Fruit fly (Drosophila melanogaster) whole organism, wandering third instar larva: ENCODE results near the gene CG43084.

Source experiments
- Abd-B ChIP-seq: fragments of >200 bp; optimal IDR thresholded peaks from 2 replicates; lab custom pipeline; 2017; ENCODE audit warnings: missing biosample characterization, missing genetic modification characterization
- CG32264 ChIP-seq: fragments of 200-800 bp; sonication (Bioruptor generic); optimal IDR thresholded peaks from 2 replicates; lab custom pipeline; 2016; ENCODE audit warnings: missing biosample characterization, missing genetic modification characterization
- CG9705 ChIP-seq: fragments of 200-800 bp; sonication (Bioruptor generic); optimal IDR thresholded peaks from 2 replicates; lab custom pipeline; 2018; ENCODE audit warnings: missing biosample characterization, mild to moderate bottlenecking, missing genetic modification characterization
- Dfd ChIP-seq: fragments of >200 bp; optimal IDR thresholded peaks from 2 replicates; lab custom pipeline; 2017; ENCODE audit warnings: missing biosample characterization, missing genetic modification characterization
- Dif ChIP-seq: fragments of 200-275, 200-300 bp; sonication (Bioruptor generic); optimal IDR thresholded peaks from 2 replicates; lab custom pipeline; 2018; ENCODE audit warnings: missing biosample characterization, missing genetic modification characterization; ENCODE audit not compliant: partially characterized antibody
- GATAd ChIP-seq: sonication (Bioruptor generic); optimal IDR thresholded peaks from 2 replicates; lab custom pipeline; 2016; ENCODE audit warnings: missing biosample characterization, missing genetic modification characterization
- HLH106 ChIP-seq: fragments of 200-800 bp; optimal IDR thresholded peaks from 3 replicates; lab custom pipeline; 2019; ENCODE audit warnings: missing biosample characterization, mild to moderate bottlenecking, missing genetic modification characterization, moderate library complexity
- Hnf4 ChIP-seq: fragments of 200-800 bp; sonication (Bioruptor generic); optimal IDR thresholded peaks from 2 replicates; lab custom pipeline; 2016; ENCODE audit warnings: missing biosample characterization, mild to moderate bottlenecking, missing genetic modification characterization
- Hr78 ChIP-seq: fragments of >200 bp; optimal IDR thresholded peaks from 2 replicates; lab custom pipeline; 2017; ENCODE audit warnings: missing biosample characterization, missing genetic modification characterization
- Hr83 ChIP-seq: fragments of 200-300 bp; sonication (Bioruptor generic); optimal IDR thresholded peaks from 2 replicates; lab custom pipeline; 2016; ENCODE audit warnings: missing biosample characterization, mild to moderate bottlenecking, missing genetic modification characterization, moderate library complexity; ENCODE audit not compliant: poor library complexity, severe bottlenecking
- Jra ChIP-seq: sonication (Bioruptor generic); optimal IDR thresholded peaks from 2 replicates; lab custom pipeline; 2016; ENCODE audit warnings: missing biosample characterization, missing genetic modification characterization
- Mio ChIP-seq: sonication (Bioruptor generic); optimal IDR thresholded peaks from 2 replicates; lab custom pipeline; 2016; ENCODE audit warnings: missing biosample characterization, missing genetic modification characterization
- Myc ChIP-seq: fragments of >200 bp; optimal IDR thresholded peaks from 2 replicates; lab custom pipeline; 2017
- N ChIP-seq: fragments of >200 bp; optimal IDR thresholded peaks from 2 replicates; lab custom pipeline; 2018; ENCODE audit warnings: missing biosample characterization, missing external identifiers, missing genetic modification characterization
- OdsH ChIP-seq: fragments of 200-800 bp; sonication (Bioruptor generic); optimal IDR thresholded peaks from 2 replicates; lab custom pipeline; 2016; ENCODE audit warnings: missing biosample characterization, mild to moderate bottlenecking, missing genetic modification characterization
- Rel ChIP-seq, 2 experiments: fragments of 200-800 bp; sonication (Bioruptor generic) in 1 of 2; optimal IDR thresholded peaks; 2 replicates in 1 of 2; 3 replicates in 1 of 2; lab custom pipeline; 2016 to 2019; ENCODE audit warnings: mild to moderate bottlenecking in 2 of 2, missing biosample characterization in 2 of 2, missing genetic modification characterization in 2 of 2, moderate library complexity in 1 of 2
- Sp1 ChIP-seq: fragments of 200-800 bp; sonication (Bioruptor generic); optimal IDR thresholded peaks from 3 replicates; lab custom pipeline; 2019; ENCODE audit warnings: missing biosample characterization, mild to moderate bottlenecking, missing genetic modification characterization, moderate library complexity
- Vsx2 ChIP-seq: fragments of 200-300, 225-300 bp; sonication (Bioruptor generic); optimal IDR thresholded peaks from 2 replicates; lab custom pipeline; 2018; ENCODE audit warnings: missing biosample characterization, missing genetic modification characterization; ENCODE audit not compliant: partially characterized antibody
- br ChIP-seq: fragments of 200-800 bp; sonication (Bioruptor generic); optimal IDR thresholded peaks from 2 replicates; lab custom pipeline; 2016; ENCODE audit warnings: missing biosample characterization, missing genetic modification characterization
- dl ChIP-seq, 2 experiments: fragments of 175-275, 200-275 bp in 1 of 2; fragments of 200-275 bp in 1 of 2; sonication (Bioruptor generic); optimal IDR thresholded peaks; lab custom pipeline; 2018; ENCODE audit warnings: mild to moderate bottlenecking in 2 of 2, missing biosample characterization in 2 of 2, missing genetic modification characterization in 2 of 2, moderate library complexity in 2 of 2; ENCODE audit not compliant: partially characterized antibody in 2 of 2, insufficient read depth in 1 of 2
- dmrt93B ChIP-seq: fragments of 200-800 bp; sonication (Bioruptor generic); optimal IDR thresholded peaks from 2 replicates; lab custom pipeline; 2018; ENCODE audit warnings: missing biosample characterization, mild to moderate bottlenecking, missing genetic modification characterization
- dsf ChIP-seq: sonication (Bioruptor generic); optimal IDR thresholded peaks from 2 replicates; lab custom pipeline; 2016; ENCODE audit warnings: missing biosample characterization, missing genetic modification characterization, borderline replicate concordance
- ey ChIP-seq: fragments of 200-800 bp; sonication (Bioruptor generic); optimal IDR thresholded peaks from 2 replicates; lab custom pipeline; 2016; ENCODE audit warnings: missing biosample characterization, missing genetic modification characterization
- foxo ChIP-seq, 2 experiments: fragments of 200-800 bp; sonication (Bioruptor generic); optimal IDR thresholded peaks; 2 replicates in 1 of 2; 3 replicates in 1 of 2; lab custom pipeline; 2016 to 2017; ENCODE audit warnings: missing biosample characterization in 2 of 2, missing genetic modification characterization in 2 of 2
- fru ChIP-seq: fragments of 200-800 bp; sonication (Bioruptor generic); optimal IDR thresholded peaks from 3 replicates; lab custom pipeline; 2016; ENCODE audit warnings: missing biosample characterization, mild to moderate bottlenecking, missing genetic modification characterization
- h ChIP-seq: fragments of 200-800 bp; sonication (Bioruptor generic); optimal IDR thresholded peaks from 3 replicates; lab custom pipeline; 2016; ENCODE audit warnings: missing biosample characterization, mild to moderate bottlenecking, missing genetic modification characterization
- jim ChIP-seq: fragments of 175-275, 200-325 bp; sonication (Bioruptor generic); optimal IDR thresholded peaks from 2 replicates; lab custom pipeline; 2016; ENCODE audit warnings: missing biosample characterization, mild to moderate bottlenecking, missing genetic modification characterization
- lola ChIP-seq: fragments of >200 bp; optimal IDR thresholded peaks from 2 replicates; lab custom pipeline; 2017; ENCODE audit warnings: missing biosample characterization, missing genetic modification characterization
- pan ChIP-seq: fragments of >200 bp; optimal IDR thresholded peaks from 2 replicates; lab custom pipeline; 2017
- psq ChIP-seq: fragments of 200-800 bp; sonication (Bioruptor generic); optimal IDR thresholded peaks from 3 replicates; lab custom pipeline; 2017; ENCODE audit warnings: missing biosample characterization, mild to moderate bottlenecking, missing genetic modification characterization, moderate library complexity
- rgr ChIP-seq: fragments of 200-800 bp; sonication (Bioruptor generic); optimal IDR thresholded peaks from 3 replicates; lab custom pipeline; 2016; ENCODE audit warnings: missing biosample characterization, mild to moderate bottlenecking, missing genetic modification characterization
- sage ChIP-seq: fragments of 200-800 bp; sonication (Bioruptor generic); optimal IDR thresholded peaks from 2 replicates; lab custom pipeline; 2016; ENCODE audit warnings: missing biosample characterization, mild to moderate bottlenecking, missing genetic modification characterization
- sv ChIP-seq: fragments of 200-800 bp; sonication (Bioruptor generic); optimal IDR thresholded peaks from 3 replicates; lab custom pipeline; 2016; ENCODE audit warnings: missing biosample characterization, missing genetic modification characterization
- tai ChIP-seq: sonication (Bioruptor generic); optimal IDR thresholded peaks from 2 replicates; lab custom pipeline; 2016; ENCODE audit warnings: missing biosample characterization, missing genetic modification characterization
- usp ChIP-seq: fragments of >200 bp; optimal IDR thresholded peaks from 2 replicates; lab custom pipeline; 2017; ENCODE audit warnings: missing biosample characterization, missing genetic modification characterization
- woc ChIP-seq: sonication (Bioruptor generic); optimal IDR thresholded peaks from 2 replicates; lab custom pipeline; 2016; ENCODE audit warnings: missing biosample characterization, mild to moderate bottlenecking, missing genetic modification characterization

Gene CG43084

dm6 chr3L:15665741-15666140 is 15.1 kb downstream of the CG43084 start:
- no peak for TF ChIP-seq tai
- TF ChIP-seq br (GFP tag; lab: Kevin White, UChicago): no peak
- TF ChIP-seq Dfd (GFP tag; lab: Kevin White, UChicago): no peak
- TF ChIP-seq usp: no peak
- no peak for TF ChIP-seq psq (GFP tag; lab: Kevin White, UChicago)
- no peak for TF ChIP-seq HLH106 (tag; lab: Kevin White, UChicago)
- no peak for TF ChIP-seq Dif (GFP tag; lab: Kevin White, UChicago)
- no peak for TF ChIP-seq woc (GFP tag; lab: Kevin White, UChicago)
- no peak for TF ChIP-seq sv
- no peak for TF ChIP-seq Vsx2 (GFP tag; lab: Kevin White, UChicago)
- no peak for TF ChIP-seq jim (GFP tag; lab: Kevin White, UChicago)
- TF ChIP-seq lola (GFP tag; lab: Kevin White, UChicago): no peak
- TF ChIP-seq Myc (lab: Kevin White, UChicago): no peak
- no peak for TF ChIP-seq Abd-B (GFP tag; lab: Kevin White, UChicago)
- TF ChIP-seq Jra: no peak
- TF ChIP-seq Hr83: no peak
- no peak for TF ChIP-seq fru (GFP tag; lab: Kevin White, UChicago)
- TF ChIP-seq OdsH (GFP tag; lab: Kevin White, UChicago): no peak

DNA sequence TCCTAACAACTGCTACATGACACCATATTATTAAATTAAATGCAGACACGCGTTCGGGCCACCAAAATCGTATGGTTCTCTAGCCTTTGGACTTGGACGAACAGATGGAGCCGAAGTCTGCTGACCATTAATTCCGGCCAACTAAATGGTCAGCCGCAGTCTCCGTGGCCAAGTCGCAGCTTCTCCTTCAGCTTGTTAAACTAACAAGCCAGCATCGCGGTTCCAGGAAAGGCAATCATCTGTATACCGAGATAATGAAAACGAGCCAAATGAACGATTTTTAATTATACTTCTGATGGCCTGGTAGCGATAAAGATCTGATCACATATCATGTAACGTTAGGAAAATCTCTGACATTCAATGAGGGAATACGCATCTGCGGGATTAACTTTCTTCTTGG is 19.3 kb downstream of the CG43084 start:
- no peak for TF ChIP-seq Sp1 (GFP tag; lab: Kevin White, UChicago)
- TF ChIP-seq sage (GFP tag; lab: Kevin White, UChicago): no peak
- no peak for TF ChIP-seq Hnf4
- TF ChIP-seq Dif (GFP tag; lab: Kevin White, UChicago): no peak
- no peak for TF ChIP-seq dmrt93B (GFP tag; lab: Kevin White, UChicago)
- no peak for TF ChIP-seq dl (GFP tag; optimal IDR thresholded peaks at IDR 0.05; lab: Kevin White, UChicago; ENCODE audit: insufficient read depth in 1 of 2, partially characterized antibody in 2 of 2)
- no peak for TF ChIP-seq sv

DNA sequence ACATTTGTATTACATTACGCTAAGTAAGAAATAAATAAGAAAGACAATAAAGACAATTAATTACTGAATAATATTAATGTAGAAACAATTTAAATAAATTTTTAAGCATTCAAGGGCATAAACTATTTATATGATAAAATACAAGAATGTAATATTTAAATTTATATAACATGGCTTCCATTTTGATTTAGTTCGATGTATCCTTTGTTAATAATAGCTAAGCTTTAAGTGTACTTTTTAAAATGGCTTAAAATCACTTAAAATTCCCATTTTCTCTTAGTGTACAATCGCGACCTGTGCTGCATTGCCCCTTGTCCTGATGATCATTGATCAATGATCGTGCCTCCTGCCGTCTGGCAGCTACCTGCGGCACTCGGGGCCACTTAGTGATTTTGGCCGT is 19.8 kb downstream of the CG43084 start:
- TF ChIP-seq GATAd (GFP tag; lab: Kevin White, UChicago) (no peak), Abd-B (GFP tag; lab: Kevin White, UChicago) (no peak), lola (GFP tag; lab: Kevin White, UChicago) (no peak), dmrt93B (GFP tag; lab: Kevin White, UChicago) (peak; percentile 40), Myc (lab: Kevin White, UChicago) (no peak), sage (GFP tag; lab: Kevin White, UChicago) (no peak), dl (GFP tag; optimal IDR thresholded peaks at IDR 0.05; lab: Kevin White, UChicago; ENCODE audit: insufficient read depth in 1 of 2, partially characterized antibody in 2 of 2) (no peak), OdsH (GFP tag; lab: Kevin White, UChicago) (peak; percentile 65), rgr (GFP tag; lab: Kevin White, UChicago) (peak; percentile 56), h (GFP tag; lab: Kevin White, UChicago) (peak; percentile 25), foxo (GFP tag; optimal IDR thresholded peaks at IDR 0.05; lab: Kevin White, UChicago) (peak in 1 of 2 experiments; percentile 55), dsf (GFP tag; lab: Kevin White, UChicago) (no peak), fru (GFP tag; lab: Kevin White, UChicago) (peak; percentile 32), Hnf4 (no peak), ey (GFP tag; lab: Kevin White, UChicago) (no peak), HLH106 (tag; lab: Kevin White, UChicago) (peak; percentile 54), Jra (no peak), Hr83 (no peak), Rel (GFP tag; optimal IDR thresholded peaks at IDR 0.05; lab: Kevin White, UChicago) (no peak), Rel (tag; optimal IDR thresholded peaks at IDR 0.05; lab: Kevin White, UChicago) (no peak), Sp1 (GFP tag; lab: Kevin White, UChicago) (peak; percentile 71), Dfd (GFP tag; lab: Kevin White, UChicago) (no peak), br (GFP tag; lab: Kevin White, UChicago) (no peak), sv (no peak), tai (no peak), N (GFP tag; lab: Kevin White, UChicago) (no peak), jim (GFP tag; lab: Kevin White, UChicago) (no peak), Mio (no peak), Hr78 (GFP tag; lab: Kevin White, UChicago) (no peak), psq (GFP tag; lab: Kevin White, UChicago) (peak; percentile 54), pan (no peak), woc (GFP tag; lab: Kevin White, UChicago) (no peak), CG9705 (GFP tag; lab: Kevin White, UChicago) (no peak), CG32264 (GFP tag; lab: Kevin White, UChicago) (no peak)
